Worm (Caenorhabditis elegans): Measurements from ENCODE around the gene gly-6.

DNA sequence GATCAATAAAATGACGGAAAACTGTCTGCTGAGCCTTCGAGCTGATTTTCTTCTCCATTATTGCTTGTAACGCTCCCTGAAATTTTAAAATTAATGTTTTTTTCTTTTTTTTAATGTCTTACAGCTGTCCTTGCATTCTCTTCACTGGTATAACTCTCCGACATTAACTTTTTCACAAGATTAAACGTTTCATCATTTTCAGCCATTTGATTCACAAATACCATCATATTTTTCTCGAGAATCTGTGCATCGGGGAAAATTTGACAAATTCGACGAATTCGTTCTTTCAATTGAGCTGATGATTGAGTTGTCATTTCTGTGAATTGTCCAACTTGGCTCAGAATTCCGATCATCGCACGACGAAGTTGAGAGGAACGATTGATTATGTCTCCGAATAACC, 21.7 kb downstream of the gly-6 start:
- TF ChIP-seq cnd-1 (tag; optimal IDR thresholded peaks at IDR 0.05): no peak
- TF ChIP-seq mep-1 (tag; optimal IDR thresholded peaks at IDR 0.05): no peak
- no peak for TF ChIP-seq elt-3 (tag; optimal IDR thresholded peaks at IDR 0.05)
